Fruit fly (Drosophila melanogaster) whole organism, prepupa: ENCODE results near the gene CG42464.

Source experiments
- CG16779 ChIP-seq: fragments of 200-800 bp; sonication (Bioruptor generic); optimal IDR thresholded peaks from 3 replicates; lab custom pipeline; 2017; ENCODE audit warnings: missing biosample characterization, mild to moderate bottlenecking, missing genetic modification characterization
- CG6163 ChIP-seq: fragments of 200-800 bp; sonication (Bioruptor generic); IDR thresholded peaks from 3 replicates; pipeline ENCODE4 v1.3.6; 2022; ENCODE audit warnings: missing biosample characterization, missing genetic modification characterization
- Gug ChIP-seq: fragments of 200-800 bp; sonication (Bioruptor generic); IDR thresholded peaks from 2 replicates; pipeline ENCODE4 v1.3.6; 2022; ENCODE audit warnings: missing biosample characterization, missing genetic modification characterization
- salr ChIP-seq, 2 experiments: fragments of 200-800 bp; sonication (Bioruptor generic); optimal IDR thresholded peaks; 3 replicates each; lab custom pipeline; 2016 to 2018; ENCODE audit warnings: missing biosample characterization in 2 of 2, missing genetic modification characterization in 2 of 2, mild to moderate bottlenecking in 1 of 2
- spab ChIP-seq: fragments of 200-800 bp; sonication (Bioruptor generic); optimal IDR thresholded peaks from 2 replicates; lab custom pipeline; 2017; ENCODE audit warnings: missing biosample characterization, mild to moderate bottlenecking, missing genetic modification characterization, missing genetic modification reagents

DNA sequence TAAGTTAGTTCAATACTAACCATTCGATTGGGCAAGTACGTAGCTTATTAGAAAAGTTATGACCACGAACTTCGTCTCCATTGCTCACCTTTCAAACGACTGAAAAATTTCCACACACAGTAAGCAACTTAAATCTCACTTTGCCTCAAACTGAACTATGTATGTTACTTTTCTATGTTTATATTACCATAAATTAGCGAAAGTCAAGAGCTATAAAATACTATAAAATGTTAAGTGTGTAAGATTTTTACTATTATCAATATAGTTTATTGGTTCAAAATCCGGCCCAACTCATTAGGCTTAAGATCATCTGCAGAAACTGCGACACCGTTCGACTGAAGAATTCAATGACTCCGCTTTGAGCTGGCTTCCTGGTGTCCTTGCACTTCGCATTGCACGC, 30.8 kb upstream of the CG42464 start, which contains the start of gene Sfp24Ba:
- TF ChIP-seq CG16779 (tag; lab: Kevin White, UChicago) = no peak
- no peak for TF ChIP-seq salr (GFP tag; optimal IDR thresholded peaks at IDR 0.05; lab: Kevin White, UChicago)
- no peak for TF ChIP-seq CG6163 (GFP tag; lab: Robert Waterston, UW)
- no peak for TF ChIP-seq spab (GFP tag; lab: Kevin White, UChicago)
- TF ChIP-seq Gug (GFP tag; lab: Robert Waterston, UW) = no peak
